Fruit fly (Drosophila melanogaster) Kc167 (cell line): ENCODE data around the gene Shawl.

Source experiments
- Myc ChIP-seq: fragments of >200 bp; optimal IDR thresholded peaks from 2 replicates; lab custom pipeline; 2017; ENCODE audit warnings: missing external identifiers
- Sin3A ChIP-seq: fragments of >200 bp; optimal IDR thresholded peaks from 2 replicates; lab custom pipeline; 2018; ENCODE audit warnings: missing external identifiers
- insv ChIP-seq: fragments of >200 bp; optimal IDR thresholded peaks from 3 replicates; lab custom pipeline; 2018; ENCODE audit warnings: missing external identifiers
- psq ChIP-seq: fragments of >200 bp; optimal IDR thresholded peaks from 2 replicates; lab custom pipeline; 2017; ENCODE audit warnings: missing external identifiers
- ttk ChIP-seq: sonication (Bioruptor generic); optimal IDR thresholded peaks from 2 replicates; lab custom pipeline; 2017; ENCODE audit warnings: missing external identifiers

DNA sequence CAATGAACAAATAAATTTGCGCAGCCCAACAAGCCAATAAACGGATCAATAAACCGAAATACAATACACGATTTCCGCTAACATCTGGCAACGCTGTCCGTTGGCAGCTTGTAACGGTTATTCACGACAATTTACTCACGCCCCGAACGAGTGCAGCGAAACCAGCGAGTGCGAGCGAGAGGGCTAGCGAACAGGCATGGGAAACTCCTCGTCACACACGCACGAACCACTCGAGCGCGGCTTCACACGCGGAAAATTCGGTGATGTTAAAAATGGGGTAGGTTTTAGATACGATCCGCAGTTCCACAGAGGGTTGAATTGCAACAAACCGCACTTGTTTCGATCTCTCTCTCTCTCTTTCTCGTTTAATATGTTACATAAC is 45.1 kb upstream of the Shawl start:
- TF ChIP-seq psq (lab: Kevin White, UChicago) (no peak), ttk (lab: Kevin White, UChicago) (no peak), Myc (no peak), Sin3A (no peak), insv (no peak)
